Fruit fly (Drosophila melanogaster) whole organism, prepupa: ENCODE data around the gene Edc3.
A peak's percentile ranks its signal among the peaks of the same experiment; 100 is the strongest.

Experiments used
- CG10631 ChIP-seq: fragments of 200-800 bp; sonication (Bioruptor generic); optimal IDR thresholded peaks from 2 replicates; lab custom pipeline; 2016; ENCODE audit warnings: missing biosample characterization, missing genetic modification characterization
- CG10669 ChIP-seq: fragments of 200-800 bp; sonication (Bioruptor generic); optimal IDR thresholded peaks from 3 replicates; lab custom pipeline; 2018; ENCODE audit warnings: missing biosample characterization, mild to moderate bottlenecking, missing genetic modification characterization, moderate library complexity
- CG11294 ChIP-seq: fragments of 200-800 bp; sonication (Bioruptor generic); IDR thresholded peaks from 2 replicates; pipeline ENCODE4 v1.3.6; 2022; ENCODE audit warnings: missing biosample characterization, missing genetic modification characterization
- CG11902 ChIP-seq: fragments of 200-800 bp; sonication (Bioruptor generic); optimal IDR thresholded peaks from 3 replicates; lab custom pipeline; 2016; ENCODE audit warnings: missing biosample characterization, missing genetic modification characterization
- CG15336 ChIP-seq: fragments of 200-800 bp; sonication (Bioruptor generic); IDR thresholded peaks from 2 replicates; pipeline ENCODE4 v1.3.6; 2022; ENCODE audit warnings: missing biosample characterization, missing genetic modification characterization
- CG1621 ChIP-seq: fragments of 200-800 bp; sonication (Bioruptor generic); optimal IDR thresholded peaks from 3 replicates; lab custom pipeline; 2018; ENCODE audit warnings: missing biosample characterization, mild to moderate bottlenecking, missing genetic modification characterization
- CG16779 ChIP-seq: fragments of 200-800 bp; sonication (Bioruptor generic); optimal IDR thresholded peaks from 3 replicates; lab custom pipeline; 2017; ENCODE audit warnings: missing biosample characterization, mild to moderate bottlenecking, missing genetic modification characterization
- CG3032 ChIP-seq: fragments of 200-800 bp; optimal IDR thresholded peaks from 2 replicates; lab custom pipeline; 2019; ENCODE audit warnings: missing biosample characterization, mild to moderate bottlenecking, missing genetic modification characterization, moderate library complexity
- CG31627 ChIP-seq: fragments of 200-800 bp; sonication (Bioruptor generic); optimal IDR thresholded peaks from 3 replicates; lab custom pipeline; 2016; ENCODE audit warnings: missing biosample characterization, missing genetic modification characterization
- CG32006 ChIP-seq: fragments of 200-800 bp; sonication (Bioruptor generic); optimal IDR thresholded peaks from 3 replicates; lab custom pipeline; 2017; ENCODE audit warnings: missing biosample characterization, mild to moderate bottlenecking, missing genetic modification characterization
- CG4318 ChIP-seq: fragments of 200-800 bp; sonication (Bioruptor generic); optimal IDR thresholded peaks from 3 replicates; lab custom pipeline; 2017; ENCODE audit warnings: missing biosample characterization, mild to moderate bottlenecking, missing genetic modification characterization
- CG6163 ChIP-seq: fragments of 200-800 bp; sonication (Bioruptor generic); IDR thresholded peaks from 3 replicates; pipeline ENCODE4 v1.3.6; 2022; ENCODE audit warnings: missing biosample characterization, missing genetic modification characterization
- CG6276 ChIP-seq: fragments of 200-800 bp; sonication (Bioruptor generic); optimal IDR thresholded peaks from 2 replicates; lab custom pipeline; 2017; ENCODE audit warnings: missing biosample characterization, mild to moderate bottlenecking, missing genetic modification characterization
- CG6792 ChIP-seq: fragments of 200-800 bp; sonication (Bioruptor generic); optimal IDR thresholded peaks from 3 replicates; lab custom pipeline; 2016; ENCODE audit warnings: missing biosample characterization, missing genetic modification characterization
- CG7368 ChIP-seq: fragments of 200-800 bp; sonication (Bioruptor generic); optimal IDR thresholded peaks from 3 replicates; lab custom pipeline; 2016; ENCODE audit warnings: missing biosample characterization, missing genetic modification characterization
- CG8319 ChIP-seq: fragments of 200-800 bp; sonication (Bioruptor generic); optimal IDR thresholded peaks from 3 replicates; lab custom pipeline; 2016; ENCODE audit warnings: missing biosample characterization, missing genetic modification characterization
- CG8632 ChIP-seq: fragments of 200-800 bp; sonication (Bioruptor generic); optimal IDR thresholded peaks from 3 replicates; lab custom pipeline; 2016; ENCODE audit warnings: missing biosample characterization, missing genetic modification characterization
- CG9139 ChIP-seq: fragments of 200-800 bp; sonication (Bioruptor generic); optimal IDR thresholded peaks from 3 replicates; lab custom pipeline; 2017; ENCODE audit warnings: missing biosample characterization, mild to moderate bottlenecking, missing genetic modification characterization
- Eip75B ChIP-seq: fragments of 200-800 bp; sonication (Bioruptor generic); optimal IDR thresholded peaks from 3 replicates; lab custom pipeline; 2016; ENCODE audit warnings: missing biosample characterization, missing genetic modification characterization
- Eip78C ChIP-seq: fragments of 200-800 bp; sonication (Bioruptor generic); peaks from one replicate; lab custom pipeline; 2016; ENCODE audit warnings: missing biosample characterization, missing genetic modification characterization
- Eip93F ChIP-seq: fragments of 200-800 bp; sonication (Bioruptor generic); optimal IDR thresholded peaks from 2 replicates; lab custom pipeline; 2016; ENCODE audit warnings: missing biosample characterization, mild to moderate bottlenecking, missing genetic modification characterization
- Ets21C ChIP-seq: fragments of 200-800 bp; sonication (Bioruptor generic); optimal IDR thresholded peaks from 3 replicates; lab custom pipeline; 2016; ENCODE audit warnings: missing biosample characterization, missing genetic modification characterization
- Ets96B ChIP-seq: fragments of 200-800 bp; optimal IDR thresholded peaks from 2 replicates; lab custom pipeline; 2019; ENCODE audit warnings: missing biosample characterization, mild to moderate bottlenecking, missing genetic modification characterization, moderate library complexity
- Hr39 ChIP-seq: fragments of 200-800 bp; sonication (Bioruptor generic); optimal IDR thresholded peaks from 2 replicates; lab custom pipeline; 2016; ENCODE audit warnings: missing biosample characterization, missing genetic modification characterization
- Hr4 ChIP-seq: fragments of 200-800 bp; sonication (Bioruptor generic); optimal IDR thresholded peaks from 3 replicates; lab custom pipeline; 2016; ENCODE audit warnings: missing biosample characterization, missing genetic modification characterization
- Lpt ChIP-seq: fragments of 200-800 bp; sonication (Bioruptor generic); optimal IDR thresholded peaks from 3 replicates; lab custom pipeline; 2016; ENCODE audit warnings: missing biosample characterization, missing genetic modification characterization
- Met ChIP-seq: fragments of 200-800 bp; sonication (Bioruptor generic); optimal IDR thresholded peaks from 3 replicates; lab custom pipeline; 2016; ENCODE audit warnings: missing biosample characterization, missing genetic modification characterization
- OdsH ChIP-seq: fragments of 200-800 bp; sonication (Bioruptor generic); optimal IDR thresholded peaks from 3 replicates; lab custom pipeline; 2016; ENCODE audit warnings: missing biosample characterization, missing genetic modification characterization
- Sox102F ChIP-seq: fragments of 200-800 bp; sonication (Bioruptor generic); optimal IDR thresholded peaks from 2 replicates; lab custom pipeline; 2016; ENCODE audit warnings: missing biosample characterization, mild to moderate bottlenecking, missing genetic modification characterization
- Sox14 ChIP-seq: fragments of 200-800 bp; sonication (Bioruptor generic); optimal IDR thresholded peaks from 3 replicates; lab custom pipeline; 2016; ENCODE audit warnings: missing biosample characterization, missing genetic modification characterization
- achi ChIP-seq: fragments of 200-800 bp; sonication (Bioruptor generic); optimal IDR thresholded peaks from 3 replicates; lab custom pipeline; 2016; ENCODE audit warnings: missing biosample characterization, missing genetic modification characterization
- cyc ChIP-seq: fragments of 200-800 bp; sonication (Bioruptor generic); optimal IDR thresholded peaks from 3 replicates; lab custom pipeline; 2016; ENCODE audit warnings: missing biosample characterization, missing genetic modification characterization
- dac ChIP-seq: fragments of 200-800 bp; sonication (Bioruptor generic); optimal IDR thresholded peaks from 2 replicates; lab custom pipeline; 2017; ENCODE audit warnings: missing biosample characterization, mild to moderate bottlenecking, missing genetic modification characterization
- dsx ChIP-seq: fragments of 200-800 bp; optimal IDR thresholded peaks from 3 replicates; lab custom pipeline; 2019; ENCODE audit warnings: missing biosample characterization, mild to moderate bottlenecking, missing genetic modification characterization, moderate library complexity; ENCODE audit not compliant: poor library complexity, severe bottlenecking
- eg ChIP-seq: fragments of 200-800 bp; sonication (Bioruptor generic); IDR thresholded peaks from 3 replicates; pipeline ENCODE4 v1.3.6; 2022; ENCODE audit warnings: missing biosample characterization, missing genetic modification characterization
- esn ChIP-seq: fragments of 200-800 bp; sonication (Bioruptor generic); optimal IDR thresholded peaks from 2 replicates; lab custom pipeline; 2016; ENCODE audit warnings: missing biosample characterization, mild to moderate bottlenecking, missing genetic modification characterization, moderate library complexity
- fd59A ChIP-seq: fragments of 200-800 bp; sonication (Bioruptor generic); optimal IDR thresholded peaks from 2 replicates; lab custom pipeline; 2017; ENCODE audit warnings: missing biosample characterization, mild to moderate bottlenecking, missing genetic modification characterization, missing genetic modification reagents
- fd85E ChIP-seq: fragments of 200-800 bp; sonication (Bioruptor generic); optimal IDR thresholded peaks from 3 replicates; lab custom pipeline; 2016; ENCODE audit warnings: missing biosample characterization, missing genetic modification characterization
- fkh ChIP-seq: fragments of 200-800 bp; sonication (Bioruptor generic); optimal IDR thresholded peaks from 3 replicates; lab custom pipeline; 2017; ENCODE audit warnings: missing biosample characterization, mild to moderate bottlenecking, missing genetic modification characterization, moderate library complexity
- lz ChIP-seq: fragments of 200-800 bp; sonication (Bioruptor generic); optimal IDR thresholded peaks from 3 replicates; lab custom pipeline; 2016; ENCODE audit warnings: missing biosample characterization, missing genetic modification characterization
- net ChIP-seq: fragments of 200-800 bp; sonication (Bioruptor generic); optimal IDR thresholded peaks from 3 replicates; lab custom pipeline; 2016; ENCODE audit warnings: missing biosample characterization, missing genetic modification characterization
- pdm3 ChIP-seq: fragments of 200-800 bp; sonication (Bioruptor generic); optimal IDR thresholded peaks from 3 replicates; lab custom pipeline; 2016; ENCODE audit warnings: missing biosample characterization, missing genetic modification characterization
- salr ChIP-seq, 2 experiments: fragments of 200-800 bp; sonication (Bioruptor generic); optimal IDR thresholded peaks; 3 replicates each; lab custom pipeline; 2016 to 2018; ENCODE audit warnings: missing biosample characterization in 2 of 2, missing genetic modification characterization in 2 of 2, mild to moderate bottlenecking in 1 of 2
- spab ChIP-seq: fragments of 200-800 bp; sonication (Bioruptor generic); optimal IDR thresholded peaks from 2 replicates; lab custom pipeline; 2017; ENCODE audit warnings: missing biosample characterization, mild to moderate bottlenecking, missing genetic modification characterization, missing genetic modification reagents
- ss ChIP-seq, 2 experiments: fragments of 200-800 bp; sonication (Bioruptor generic); optimal IDR thresholded peaks; 2 replicates in 1 of 2; 3 replicates in 1 of 2; lab custom pipeline; 2017 to 2018; ENCODE audit warnings: mild to moderate bottlenecking in 2 of 2, missing biosample characterization in 2 of 2, missing genetic modification characterization in 2 of 2, moderate library complexity in 1 of 2
- svp ChIP-seq: fragments of 200-800 bp; sonication (Bioruptor generic); peaks from one replicate; lab custom pipeline; 2016; ENCODE audit warnings: missing biosample characterization, missing genetic modification characterization
- topi ChIP-seq: fragments of 200-800 bp; sonication (Bioruptor generic); optimal IDR thresholded peaks from 3 replicates; lab custom pipeline; 2016; ENCODE audit warnings: missing biosample characterization, missing genetic modification characterization
- vri ChIP-seq: fragments of 200-800 bp; sonication (Bioruptor generic); optimal IDR thresholded peaks from 3 replicates; lab custom pipeline; 2016; ENCODE audit warnings: missing biosample characterization, mild to moderate bottlenecking, missing genetic modification characterization

Gene Edc3

DNA sequence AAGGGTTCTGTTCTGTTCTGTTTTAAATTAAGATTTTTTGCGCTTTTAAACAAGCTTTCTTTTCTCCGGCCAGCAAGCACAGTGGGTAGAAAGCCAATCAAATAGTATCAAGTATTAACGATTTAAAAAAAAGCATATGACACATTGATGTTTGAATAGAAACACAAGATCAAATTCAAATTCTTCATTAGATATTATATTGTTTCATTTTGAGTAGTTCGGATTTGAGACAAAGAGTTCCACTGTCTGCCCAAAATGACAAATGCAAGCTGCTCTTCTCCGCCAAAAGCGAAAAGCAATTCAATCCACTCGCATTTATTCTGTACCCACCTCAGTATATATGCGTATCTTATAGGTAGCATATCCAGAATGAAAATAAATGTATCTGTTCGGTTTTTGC, 27.4 kb downstream of the Edc3 start (continued):
- TF ChIP-seq Sox102F (peak; percentile 91), spab (GFP tag; lab: Kevin White, UChicago) (no peak), fkh (no peak), dsx (GFP tag; lab: Kevin White, UChicago) (no peak), OdsH (peak; percentile 46), CG16779 (tag; lab: Kevin White, UChicago) (no peak), CG10631 (GFP tag; lab: Kevin White, UChicago) (peak; percentile 58)

dm6 chr3L:17500315-17500985, 29.2 kb downstream of the Edc3 start:
- TF ChIP-seq achi (no peak), CG7368 (GFP tag; lab: Kevin White, UChicago) (no peak), cyc (no peak), CG1621 (tag; lab: Kevin White, UChicago) (peak; percentile 47), Eip75B (GFP tag; lab: Kevin White, UChicago) (peak; percentile 18), CG6792 (GFP tag; lab: Kevin White, UChicago) (no peak), CG8632 (no peak), CG4318 (no peak), dac (no peak), Eip78C (GFP tag; lab: Kevin White, UChicago) (peak; percentile 77), esn (no peak), Hr4 (GFP tag; lab: Kevin White, UChicago) (no peak), lz (no peak), svp (GFP tag; lab: Kevin White, UChicago) (peak; percentile 57), net (no peak), CG16779 (tag; lab: Kevin White, UChicago) (peak; percentile 7), pdm3 (GFP tag; lab: Kevin White, UChicago) (peak; percentile 2), CG11294 (GFP tag; lab: Robert Waterston, UW) (no peak), Met (no peak), Hr39 (GFP tag; lab: Kevin White, UChicago) (no peak), Ets96B (tag; lab: Kevin White, UChicago) (no peak), fd59A (GFP tag; lab: Kevin White, UChicago) (no peak), eg (peak; percentile 69; the same call in 2 of the 3 replicates), CG15336 (GFP tag; lab: Robert Waterston, UW) (peak; percentile 39), CG31627 (GFP tag; lab: Kevin White, UChicago) (no peak), CG6276 (GFP tag; lab: Kevin White, UChicago) (peak; percentile 61), CG3032 (peak; percentile 16), ss (GFP tag; optimal IDR thresholded peaks at IDR 0.05; lab: Kevin White, UChicago) (peak; percentile 67 to 84), CG11902 (GFP tag; lab: Kevin White, UChicago) (no peak), dsx (GFP tag; lab: Kevin White, UChicago) (peak; percentile 39), CG9139 (GFP tag; lab: Kevin White, UChicago) (no peak), CG10669 (no peak), spab (GFP tag; lab: Kevin White, UChicago) (no peak), CG32006 (GFP tag; lab: Kevin White, UChicago) (peak; percentile 18), topi (no peak), CG6163 (GFP tag; lab: Robert Waterston, UW) (peak; percentile 61; the same call in 2 of the 3 replicates), Sox14 (peak; percentile 60), Ets21C (GFP tag; lab: Kevin White, UChicago) (no peak), vri (GFP tag; lab: Kevin White, UChicago) (peak; percentile 26), fkh (no peak), fd85E (no peak), salr (GFP tag; optimal IDR thresholded peaks at IDR 0.05; lab: Kevin White, UChicago) (no peak), OdsH (no peak), CG10631 (GFP tag; lab: Kevin White, UChicago) (no peak), Eip93F (GFP tag; lab: Kevin White, UChicago) (no peak), CG8319 (GFP tag; lab: Kevin White, UChicago) (no peak), Lpt (GFP tag; lab: Kevin White, UChicago) (peak; percentile 73)
